Fruit fly (Drosophila melanogaster) whole organism, wandering third instar larva: Measurements from ENCODE around the gene tra.

ENCODE experiments used
- CrebA ChIP-seq: fragments of 200-800 bp; sonication (Bioruptor generic); optimal IDR thresholded peaks from 2 replicates; lab custom pipeline; 2016; ENCODE audit warnings: missing biosample characterization, mild to moderate bottlenecking, missing genetic modification characterization, borderline replicate concordance
- Dfd ChIP-seq: fragments of >200 bp; optimal IDR thresholded peaks from 2 replicates; lab custom pipeline; 2017; ENCODE audit warnings: missing biosample characterization, missing genetic modification characterization
- Hnf4 ChIP-seq: fragments of 200-800 bp; sonication (Bioruptor generic); optimal IDR thresholded peaks from 2 replicates; lab custom pipeline; 2016; ENCODE audit warnings: missing biosample characterization, mild to moderate bottlenecking, missing genetic modification characterization
- Jra ChIP-seq: sonication (Bioruptor generic); optimal IDR thresholded peaks from 2 replicates; lab custom pipeline; 2016; ENCODE audit warnings: missing biosample characterization, missing genetic modification characterization
- Myc ChIP-seq: fragments of >200 bp; optimal IDR thresholded peaks from 2 replicates; lab custom pipeline; 2017
- br ChIP-seq: fragments of 200-800 bp; sonication (Bioruptor generic); optimal IDR thresholded peaks from 2 replicates; lab custom pipeline; 2016; ENCODE audit warnings: missing biosample characterization, missing genetic modification characterization
- brk ChIP-seq: fragments of 200-800 bp; sonication (Bioruptor generic); optimal IDR thresholded peaks from 2 replicates; lab custom pipeline; 2016; ENCODE audit warnings: missing biosample characterization, mild to moderate bottlenecking, missing genetic modification characterization
- dsf ChIP-seq: sonication (Bioruptor generic); optimal IDR thresholded peaks from 2 replicates; lab custom pipeline; 2016; ENCODE audit warnings: missing biosample characterization, missing genetic modification characterization, borderline replicate concordance
- ey ChIP-seq: fragments of 200-800 bp; sonication (Bioruptor generic); optimal IDR thresholded peaks from 2 replicates; lab custom pipeline; 2016; ENCODE audit warnings: missing biosample characterization, missing genetic modification characterization
- fru ChIP-seq: fragments of 200-800 bp; sonication (Bioruptor generic); optimal IDR thresholded peaks from 3 replicates; lab custom pipeline; 2016; ENCODE audit warnings: missing biosample characterization, mild to moderate bottlenecking, missing genetic modification characterization
- jim ChIP-seq: fragments of 175-275, 200-325 bp; sonication (Bioruptor generic); optimal IDR thresholded peaks from 2 replicates; lab custom pipeline; 2016; ENCODE audit warnings: missing biosample characterization, mild to moderate bottlenecking, missing genetic modification characterization
- sage ChIP-seq: fragments of 200-800 bp; sonication (Bioruptor generic); optimal IDR thresholded peaks from 2 replicates; lab custom pipeline; 2016; ENCODE audit warnings: missing biosample characterization, mild to moderate bottlenecking, missing genetic modification characterization
- usp ChIP-seq: fragments of >200 bp; optimal IDR thresholded peaks from 2 replicates; lab custom pipeline; 2017; ENCODE audit warnings: missing biosample characterization, missing genetic modification characterization

Gene tra

dm6 chr3L:16545511-16545910 is 45.3 kb downstream of the tra start, which contains the start of gene CG13033:
CG13033 (minus strand) TSS chr3L:16545628.
- TF ChIP-seq usp (no peak), dsf (GFP tag; lab: Kevin White, UChicago) (no peak), jim (no peak), CrebA (no peak), fru (GFP tag; lab: Kevin White, UChicago) (no peak), Jra (GFP tag; lab: Kevin White, UChicago) (no peak)

- TF ChIP-seq ey (GFP tag; lab: Kevin White, UChicago) (no peak), fru (GFP tag; lab: Kevin White, UChicago) (no peak), sage (GFP tag; lab: Kevin White, UChicago) (no peak), brk (GFP tag; lab: Kevin White, UChicago) (no peak)
Observed at dm6 chr3L:16544220-16544619, 46.6 kb downstream of the tra start.

dm6 chr3L:16542998-16543624 is 47.7 kb downstream of the tra start, which contains the start of gene CG43373:
CG43373 (minus strand) TSS chr3L:16543370.
- TF ChIP-seq Hnf4 (GFP tag; lab: Kevin White, UChicago) (no peak), fru (GFP tag; lab: Kevin White, UChicago) (no peak), ey (GFP tag; lab: Kevin White, UChicago) (no peak), Myc (lab: Kevin White, UChicago) (no peak), br (GFP tag; lab: Kevin White, UChicago) (no peak), Dfd (no peak), Jra (GFP tag; lab: Kevin White, UChicago) (no peak)
